Fruit fly (Drosophila melanogaster) whole organism, embryonic: Measurements from ENCODE around the gene CG13144.
A peak's percentile ranks its signal among the peaks of the same experiment; 100 is the strongest.

Experiments used
- Adf1 ChIP-seq: fragments of 200-800 bp; sonication (Bioruptor generic); IDR thresholded peaks from 2 replicates; pipeline ENCODE4 v1.3.6; 2022; ENCODE audit warnings: missing biosample characterization, missing genetic modification characterization
- B-H2 ChIP-seq: fragments of 200-800 bp; sonication (Bioruptor generic); optimal IDR thresholded peaks from 2 replicates; lab custom pipeline; 2018; ENCODE audit warnings: missing biosample characterization, mild to moderate bottlenecking, missing genetic modification characterization
- CG11695 ChIP-seq: fragments of 200-800 bp; sonication (Bioruptor generic); IDR thresholded peaks from 3 replicates; pipeline ENCODE4 v1.3.6; 2022; ENCODE audit warnings: missing biosample characterization, missing genetic modification characterization
- CG12769 ChIP-seq: fragments of 200-800 bp; sonication (Bioruptor generic); optimal IDR thresholded peaks from 2 replicates; lab custom pipeline; 2019; ENCODE audit warnings: missing biosample characterization, mild to moderate bottlenecking, missing genetic modification characterization, moderate library complexity
- CG13287 ChIP-seq: fragments of 200-800 bp; sonication (Bioruptor generic); IDR thresholded peaks from 2 replicates; pipeline ENCODE4 v1.3.6; 2022; ENCODE audit warnings: missing biosample characterization, missing genetic modification characterization; ENCODE audit not compliant: partially characterized antibody
- CG13424 ChIP-seq: fragments of 200-800 bp; sonication (Bioruptor generic); optimal IDR thresholded peaks from 2 replicates; lab custom pipeline; 2019; ENCODE audit warnings: missing biosample characterization, mild to moderate bottlenecking, missing genetic modification characterization, moderate library complexity
- CG14014 ChIP-seq: fragments of 200-800 bp; sonication (Bioruptor generic); IDR thresholded peaks from 2 replicates; pipeline ENCODE4 v1.3.6; 2022; ENCODE audit warnings: missing biosample characterization, missing genetic modification characterization
- CG17829 ChIP-seq: fragments of 200-800 bp; optimal IDR thresholded peaks from 2 replicates; lab custom pipeline; 2019; ENCODE audit warnings: missing biosample characterization, mild to moderate bottlenecking, missing genetic modification characterization, moderate library complexity
- CG18262 ChIP-seq: fragments of 200-800 bp; optimal IDR thresholded peaks from 3 replicates; lab custom pipeline; 2019; ENCODE audit warnings: missing biosample characterization, mild to moderate bottlenecking, missing genetic modification characterization, moderate library complexity
- CG2875 ChIP-seq: fragments of 200-800 bp; sonication (Bioruptor generic); optimal IDR thresholded peaks from 2 replicates; lab custom pipeline; 2017; ENCODE audit warnings: missing biosample characterization, mild to moderate bottlenecking, missing genetic modification characterization, missing genetic modification reagents
- CG31224 ChIP-seq: fragments of 200-800 bp; sonication (Bioruptor generic); IDR thresholded peaks from 2 replicates; pipeline ENCODE4 v1.3.6; 2022; ENCODE audit warnings: missing biosample characterization, missing genetic modification characterization
- CG33557 ChIP-seq: fragments of 200-800 bp; sonication (Bioruptor generic); optimal IDR thresholded peaks from 2 replicates; lab custom pipeline; 2019; ENCODE audit warnings: missing biosample characterization, mild to moderate bottlenecking, missing genetic modification characterization, moderate library complexity
- CG4404 ChIP-seq: fragments of 200-800 bp; sonication (Bioruptor generic); IDR thresholded peaks from 2 replicates; pipeline ENCODE4 v1.3.6; 2022; ENCODE audit warnings: missing biosample characterization, missing genetic modification characterization
- CG6175 ChIP-seq: fragments of 200-800 bp; sonication (Bioruptor generic); IDR thresholded peaks from 3 replicates; pipeline ENCODE4 v1.3.6; 2022; ENCODE audit warnings: missing biosample characterization, missing genetic modification characterization
- CG9817 ChIP-seq: fragments of 200-800 bp; sonication (Bioruptor generic); optimal IDR thresholded peaks from 2 replicates; lab custom pipeline; 2018; ENCODE audit warnings: missing biosample characterization, mild to moderate bottlenecking, missing genetic modification characterization, moderate library complexity
- CTCF ChIP-seq: fragments of 200-800 bp; sonication (Bioruptor generic); optimal IDR thresholded peaks from 2 replicates; lab custom pipeline; 2017; ENCODE audit warnings: missing biosample characterization, mild to moderate bottlenecking, missing genetic modification characterization, moderate library complexity
- Dll ChIP-seq: fragments of 200-800 bp; sonication (Bioruptor generic); IDR thresholded peaks from 4 replicates; pipeline ENCODE4 v1.3.6; 2022; ENCODE audit warnings: missing biosample characterization, missing genetic modification characterization; ENCODE audit not compliant: partially characterized antibody
- Dp ChIP-seq: fragments of 200-800 bp; sonication (Bioruptor generic); optimal IDR thresholded peaks from 2 replicates; lab custom pipeline; 2018; ENCODE audit warnings: missing biosample characterization, mild to moderate bottlenecking, missing genetic modification characterization, moderate library complexity
- Drgx ChIP-seq: fragments of 200-800 bp; sonication (Bioruptor generic); IDR thresholded peaks from 2 replicates; pipeline ENCODE4 v1.3.6; 2022; ENCODE audit warnings: missing biosample characterization, missing genetic modification characterization
- HLH4C ChIP-seq: fragments of 200-800 bp; sonication (Bioruptor generic); IDR thresholded peaks from 3 replicates; pipeline ENCODE4 v1.3.6; 2022; ENCODE audit warnings: missing biosample characterization, missing genetic modification characterization; ENCODE audit not compliant: partially characterized antibody
- Hr78 ChIP-seq, 2 experiments: fragments of 200-800 bp in 1 of 2; fragments of >200 bp in 1 of 2; sonication (Bioruptor generic) in 1 of 2; optimal IDR thresholded peaks; 2 replicates each; lab custom pipeline; 2017 to 2019; ENCODE audit warnings: missing biosample characterization in 2 of 2, missing genetic modification characterization in 2 of 2, mild to moderate bottlenecking in 1 of 2, moderate library complexity in 1 of 2
- NC2β ChIP-seq: fragments of 200-800 bp; sonication (Bioruptor generic); optimal IDR thresholded peaks from 2 replicates; lab custom pipeline; 2016; ENCODE audit warnings: missing biosample characterization, missing genetic modification characterization
- Neu2 ChIP-seq: fragments of 200-800 bp; sonication (Bioruptor generic); optimal IDR thresholded peaks from 3 replicates; lab custom pipeline; 2016; ENCODE audit warnings: missing biosample characterization, missing genetic modification characterization, borderline replicate concordance
- Optix ChIP-seq: fragments of 200-800 bp; sonication (Bioruptor generic); IDR thresholded peaks from 3 replicates; pipeline ENCODE4 v1.3.6; 2022; ENCODE audit warnings: missing biosample characterization, missing genetic modification characterization
- Poxn ChIP-seq: fragments of 200-800 bp; sonication (Bioruptor generic); IDR thresholded peaks from 2 replicates; pipeline ENCODE4 v1.3.6; 2022; ENCODE audit warnings: missing biosample characterization, missing genetic modification characterization
- Ptx1 ChIP-seq: fragments of 200-800 bp; sonication (Bioruptor generic); IDR thresholded peaks from 2 replicates; pipeline ENCODE4 v1.3.6; 2022; ENCODE audit warnings: missing biosample characterization, missing genetic modification characterization
- Rx ChIP-seq: fragments of 200-800 bp; sonication (Bioruptor generic); IDR thresholded peaks from 2 replicates; pipeline ENCODE4 v1.3.6; 2022; ENCODE audit warnings: missing biosample characterization, missing genetic modification characterization
- Scr ChIP-seq: fragments of 200-800 bp; sonication (Bioruptor generic); IDR thresholded peaks from 2 replicates; pipeline ENCODE4 v1.3.6; 2022; ENCODE audit warnings: missing biosample characterization, missing genetic modification characterization; ENCODE audit not compliant: partially characterized antibody
- Sin3A ChIP-seq: fragments of >200 bp; optimal IDR thresholded peaks from 2 replicates; lab custom pipeline; 2018
- Sry-β ChIP-seq: fragments of 200-800 bp; sonication (Bioruptor generic); optimal IDR thresholded peaks from 2 replicates; lab custom pipeline; 2018; ENCODE audit warnings: missing biosample characterization, mild to moderate bottlenecking, missing genetic modification characterization, moderate library complexity
- Usf ChIP-seq: fragments of 200-800 bp; sonication (Bioruptor generic); optimal IDR thresholded peaks from 2 replicates; lab custom pipeline; 2017; ENCODE audit warnings: missing genotype, missing biosample characterization, missing genetic modification characterization
- bab2 ChIP-seq: fragments of 200-800 bp; sonication (Bioruptor generic); optimal IDR thresholded peaks from 2 replicates; lab custom pipeline; 2016; ENCODE audit warnings: missing biosample characterization, missing genetic modification characterization
- btn ChIP-seq: fragments of 200-800 bp; sonication (Bioruptor generic); optimal IDR thresholded peaks from 2 replicates; lab custom pipeline; 2016; ENCODE audit warnings: missing biosample characterization, missing genetic modification characterization
- chinmo ChIP-seq: fragments of 200-800 bp; sonication (Bioruptor generic); IDR thresholded peaks from 4 replicates; pipeline ENCODE4 v1.3.6; 2022; ENCODE audit warnings: missing biosample characterization, missing genetic modification characterization; ENCODE audit not compliant: partially characterized antibody
- crc ChIP-seq: fragments of 200-800 bp; sonication (Bioruptor generic); optimal IDR thresholded peaks from 2 replicates; lab custom pipeline; 2016; ENCODE audit warnings: missing biosample characterization, missing genetic modification characterization
- gfzf ChIP-seq: fragments of 200-800 bp; sonication (Bioruptor generic); optimal IDR thresholded peaks from 2 replicates; lab custom pipeline; 2016; ENCODE audit warnings: missing biosample characterization, mild to moderate bottlenecking, missing genetic modification characterization, moderate library complexity
- hkb ChIP-seq, 2 experiments: fragments of 200-800 bp in 1 of 2; fragments of >200 bp in 1 of 2; sonication (Bioruptor generic) in 1 of 2; IDR thresholded peaks in 1 of 2; optimal IDR thresholded peaks in 1 of 2; 2 replicates each; pipeline versions ENCODE4 v1.3.6 to Lab custom; 2017 to 2022; ENCODE audit warnings: missing biosample characterization in 1 of 2, missing genetic modification characterization in 1 of 2
- kah ChIP-seq: fragments of 200-800 bp; sonication (Bioruptor generic); optimal IDR thresholded peaks from 2 replicates; lab custom pipeline; 2018; ENCODE audit warnings: missing biosample characterization, mild to moderate bottlenecking, missing genetic modification characterization
- kay ChIP-seq: fragments of 200-800 bp; sonication (Bioruptor generic); optimal IDR thresholded peaks from 2 replicates; lab custom pipeline; 2016; ENCODE audit warnings: missing biosample characterization, missing genetic modification characterization
- lbe ChIP-seq: fragments of 200-800 bp; sonication (Bioruptor generic); optimal IDR thresholded peaks from 2 replicates; lab custom pipeline; 2016; ENCODE audit warnings: missing biosample characterization, mild to moderate bottlenecking, missing genetic modification characterization
- pan ChIP-seq, 4 experiments: fragments of >200 bp in 3 of 4; fragments of 200-800 bp in 1 of 4; sonication (Bioruptor generic) in 1 of 4; optimal IDR thresholded peaks in 3 of 4; IDR thresholded peaks in 1 of 4; 2 replicates each; pipeline versions ENCODE4 v1.3.6 to Lab custom; 2017 to 2022; ENCODE audit warnings: missing biosample characterization in 2 of 4, missing genetic modification characterization in 2 of 4, mixed read lengths in 1 of 4
- rib ChIP-seq: fragments of 200-800 bp; sonication (Bioruptor generic); IDR thresholded peaks from 2 replicates; pipeline ENCODE4 v1.3.6; 2022; ENCODE audit warnings: missing biosample characterization, missing genetic modification characterization
- schlank ChIP-seq: fragments of 200-800 bp; sonication (Bioruptor generic); optimal IDR thresholded peaks from 2 replicates; lab custom pipeline; 2018; ENCODE audit warnings: missing biosample characterization, mild to moderate bottlenecking, missing genetic modification characterization
- scrt ChIP-seq: fragments of 200-800 bp; sonication (Bioruptor generic); optimal IDR thresholded peaks from 2 replicates; lab custom pipeline; 2018; ENCODE audit warnings: missing biosample characterization, mild to moderate bottlenecking, missing genetic modification characterization, moderate library complexity
- seq ChIP-seq: fragments of 200-800 bp; sonication (Bioruptor generic); IDR thresholded peaks from 2 replicates; pipeline ENCODE4 v1.3.6; 2022; ENCODE audit warnings: missing biosample characterization, missing genetic modification characterization
- slp2 ChIP-seq: fragments of 200-800 bp; sonication (Bioruptor generic); optimal IDR thresholded peaks from 2 replicates; lab custom pipeline; 2016; ENCODE audit warnings: missing biosample characterization, missing genetic modification characterization
- sob ChIP-seq: fragments of 200-800 bp; sonication (Bioruptor generic); IDR thresholded peaks from 2 replicates; pipeline ENCODE4 v1.3.6; 2022; ENCODE audit warnings: missing biosample characterization, missing genetic modification characterization
- sqz ChIP-seq: fragments of 200-800 bp; sonication (Bioruptor generic); optimal IDR thresholded peaks from 3 replicates; lab custom pipeline; 2018; ENCODE audit warnings: missing biosample characterization, mild to moderate bottlenecking, missing genetic modification characterization
- stc ChIP-seq: fragments of 200-800 bp; sonication (Bioruptor generic); IDR thresholded peaks from 2 replicates; pipeline ENCODE4 v1.3.6; 2022; ENCODE audit warnings: missing biosample characterization, missing genetic modification characterization

Gene CG13144

DNA sequence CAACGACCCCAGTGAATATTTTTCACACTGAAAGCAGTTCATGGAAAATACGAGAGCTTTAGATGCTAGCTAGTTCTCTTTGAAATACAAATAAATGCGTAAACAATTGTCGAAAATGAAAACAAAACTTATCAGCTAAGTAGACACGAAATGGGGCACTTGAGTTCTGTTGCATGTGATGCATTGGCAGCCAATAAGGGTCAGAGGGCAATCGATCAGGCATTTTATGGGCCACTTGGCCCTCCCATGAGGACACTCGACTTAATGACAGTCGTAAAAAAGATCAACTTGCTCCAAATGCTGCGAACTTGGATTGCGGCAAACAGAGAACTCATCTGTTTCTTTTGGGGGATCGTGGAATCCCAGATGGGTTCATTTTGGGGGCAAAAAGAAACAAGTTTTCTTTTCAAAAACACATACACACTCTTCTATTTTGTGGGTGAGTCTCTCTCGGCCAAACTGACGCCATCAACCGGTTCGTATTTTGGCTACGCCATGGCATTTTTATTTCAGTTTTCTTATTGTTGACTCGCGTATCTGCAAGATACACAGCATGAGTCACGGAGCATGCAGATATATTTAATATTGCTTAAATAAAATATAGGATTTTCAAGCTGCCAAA, 12.2 kb upstream of the CG13144 start (continued):
- TF ChIP-seq crc (GFP tag; lab: Kevin White, UChicago) (no peak), Dp (GFP tag; lab: Kevin White, UChicago) (no peak), Usf (GFP tag; lab: Kevin White, UChicago) (no peak), B-H2 (GFP tag; lab: Kevin White, UChicago) (no peak), Adf1 (GFP tag; lab: Robert Waterston, UW) (no peak), Hr78 (GFP tag; optimal IDR thresholded peaks at IDR 0.05; lab: Kevin White, UChicago) (peak in 1 of 2 experiments; percentile 96), CG4404 (GFP tag; lab: Robert Waterston, UW) (no peak), NC2β (GFP tag; lab: Kevin White, UChicago) (no peak), HLH4C (GFP tag; lab: Robert Waterston, UW) (no peak), CG18262 (tag; lab: Kevin White, UChicago) (no peak), bab2 (no peak), CG2875 (GFP tag; lab: Kevin White, UChicago) (no peak), CG17829 (tag; lab: Kevin White, UChicago) (no peak), Sin3A (no peak), CG11695 (no peak), Ptx1 (GFP tag; lab: Robert Waterston, UW) (no peak), CG31224 (0 out of 2 replicates have a peak, but pooled peaks have one; percentile 46), stc (GFP tag; lab: Robert Waterston, UW) (no peak), Sry-β (GFP tag; lab: Kevin White, UChicago) (no peak), schlank (tag; lab: Kevin White, UChicago) (no peak), btn (GFP tag; lab: Kevin White, UChicago) (no peak), CG6175 (0 out of 3 replicates have a peak, but pooled peaks have one; percentile 12), Drgx (GFP tag; lab: Robert Waterston, UW) (no peak), Neu2 (GFP tag; lab: Kevin White, UChicago) (no peak), CG14014 (GFP tag; lab: Robert Waterston, UW) (0 out of 2 replicates have a peak, but pooled peaks have one; percentile 23), kay (GFP tag; lab: Kevin White, UChicago) (peak; percentile 29), Rx (GFP tag; lab: Robert Waterston, UW) (no peak), hkb (optimal IDR thresholded peaks at IDR 0.05; lab: Kevin White, UChicago) (no peak), hkb (GFP tag; IDR thresholded peaks at IDR 0.05; lab: Robert Waterston, UW) (no peak), CG13424 (tag; lab: Kevin White, UChicago) (no peak), chinmo (peak; percentile 69; the same call in 1 of the 4 replicates), Dll (GFP tag; lab: Robert Waterston, UW) (no peak), gfzf (GFP tag; lab: Kevin White, UChicago) (no peak), rib (GFP tag; lab: Robert Waterston, UW) (0 out of 2 replicates have a peak, but pooled peaks have one; percentile 27), scrt (GFP tag; lab: Kevin White, UChicago) (no peak), CG13287 (GFP tag; lab: Robert Waterston, UW) (peak; percentile 15; the same call in 1 of the 2 replicates), sob (GFP tag; lab: Robert Waterston, UW) (no peak), seq (GFP tag; lab: Robert Waterston, UW) (no peak), Poxn (GFP tag; lab: Robert Waterston, UW) (no peak), slp2 (no peak), CTCF (GFP tag; lab: Kevin White, UChicago) (no peak), kah (GFP tag; lab: Kevin White, UChicago) (peak; percentile 22), CG9817 (tag; lab: Kevin White, UChicago) (no peak), CG33557 (no peak), pan (optimal IDR thresholded peaks at IDR 0.05; lab: Kevin White, UChicago) (no peak), pan (GFP tag; optimal IDR thresholded peaks at IDR 0.05 in 1 of 2, IDR thresholded peaks at IDR 0.05 in 1 of 2) (no peak), Scr (GFP tag; lab: Robert Waterston, UW) (no peak), lbe (GFP tag; lab: Kevin White, UChicago) (no peak), Optix (GFP tag; lab: Robert Waterston, UW) (no peak), sqz (GFP tag; lab: Kevin White, UChicago) (no peak), CG12769 (tag; lab: Kevin White, UChicago) (peak; percentile 28)
